Fruit fly (Drosophila melanogaster): ENCODE measurements around the gene CG5194.

Gene CG5194

DNA sequence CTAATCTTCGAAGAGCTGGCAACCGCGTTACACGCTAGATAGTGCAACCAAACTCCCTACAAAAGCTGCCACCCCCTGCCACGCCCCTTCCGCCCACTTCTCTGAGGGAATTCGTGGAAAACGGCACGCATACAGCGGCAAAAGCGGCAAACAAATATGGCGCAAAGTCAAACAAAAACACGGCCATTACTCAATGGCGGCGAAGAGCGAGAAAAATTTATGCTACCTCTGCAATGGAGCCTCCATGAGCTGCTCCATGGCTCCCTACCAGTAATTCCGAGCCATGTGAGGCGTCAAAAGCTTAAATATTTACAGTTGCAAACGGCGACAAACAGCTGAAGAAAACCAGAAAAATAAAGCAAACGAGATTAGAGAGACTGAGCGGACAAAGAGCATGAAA lies 15.1 kb upstream of the CG5194 start (continued):
- no peak for TF ChIP-seq dmrt99B (tag; optimal IDR thresholded peaks at IDR 0.05)
- TF ChIP-seq CG14860 (GFP tag; IDR thresholded peaks at IDR 0.05; ENCODE audit: partially characterized antibody) = no peak
- no peak for TF ChIP-seq Adf1 (GFP tag; IDR thresholded peaks at IDR 0.05)
- TF ChIP-seq CG18476 (GFP tag; optimal IDR thresholded peaks at IDR 0.05) = no peak
- TF ChIP-seq ci (GFP tag; IDR thresholded peaks at IDR 0.05) = 0 out of 3 replicates have a peak, but pooled peaks have one; percentile 37
- TF ChIP-seq Taf1 (GFP tag; IDR thresholded peaks at IDR 0.05) = no peak
- no peak for TF ChIP-seq nom (GFP tag; optimal IDR thresholded peaks at IDR 0.05)
- no peak for TF ChIP-seq ato (GFP tag; IDR thresholded peaks at IDR 0.05; ENCODE audit: partially characterized antibody)
- no peak for TF ChIP-seq dati (GFP tag; IDR thresholded peaks at IDR 0.05)
- TF ChIP-seq Nf-YB (GFP tag; optimal IDR thresholded peaks at IDR 0.05) = peak; percentile 57
- 0 out of 3 replicates have a peak, but pooled peaks have one; percentile 7 for TF ChIP-seq Optix (GFP tag; IDR thresholded peaks at IDR 0.05)
- no peak for TF ChIP-seq nerfin-2 (GFP tag; IDR thresholded peaks at IDR 0.05; ENCODE audit: partially characterized antibody)
- TF ChIP-seq CG2116 (GFP tag; optimal IDR thresholded peaks at IDR 0.05) = no peak
- TF ChIP-seq pum (GFP tag; optimal IDR thresholded peaks at IDR 0.05) = no peak
- no peak for TF ChIP-seq CG13894 (tag; optimal IDR thresholded peaks at IDR 0.05)
- no peak for TF ChIP-seq CG1602 (GFP tag; optimal IDR thresholded peaks at IDR 0.05)
- TF ChIP-seq sna (GFP tag; IDR thresholded peaks at IDR 0.05; ENCODE audit: partially characterized antibody) = no peak
- TF ChIP-seq CG3065 (GFP tag; optimal IDR thresholded peaks at IDR 0.05) = peak; percentile 2
- no peak for TF ChIP-seq bcd (GFP tag; optimal IDR thresholded peaks at IDR 0.05)
- no peak for TF ChIP-seq CG10979 (tag; optimal IDR thresholded peaks at IDR 0.05)
- TF ChIP-seq Doc3 (GFP tag; IDR thresholded peaks at IDR 0.05; ENCODE audit: partially characterized antibody) = no peak
- no peak for TF ChIP-seq CG31365 (tag; optimal IDR thresholded peaks at IDR 0.05)
- no peak for TF ChIP-seq NC2α (GFP tag; optimal IDR thresholded peaks at IDR 0.05)
- TF ChIP-seq CG30020 (tag; optimal IDR thresholded peaks at IDR 0.05) = no peak
- no peak for TF ChIP-seq CG16779 (GFP tag; IDR thresholded peaks at IDR 0.05)
- peak; percentile 30 for TF ChIP-seq HHEX (GFP tag; optimal IDR thresholded peaks at IDR 0.05)
- no peak for TF ChIP-seq CG13775 (GFP tag; optimal IDR thresholded peaks at IDR 0.05)
- no peak for TF ChIP-seq CG5180 (GFP tag; optimal IDR thresholded peaks at IDR 0.05)
- TF ChIP-seq Jarid2 (GFP tag; optimal IDR thresholded peaks at IDR 0.05) = peak; percentile 4
- TF ChIP-seq CG12659 (GFP tag; optimal IDR thresholded peaks at IDR 0.05) = no peak
- TF ChIP-seq ttk (GFP tag; IDR thresholded peaks at IDR 0.05) = no peak
- TF ChIP-seq CG4360 (GFP tag; IDR thresholded peaks at IDR 0.05) = no peak
- no peak for TF ChIP-seq CG2199 (GFP tag; IDR thresholded peaks at IDR 0.05)
- TF ChIP-seq eve (GFP tag; optimal IDR thresholded peaks at IDR 0.05) = no peak
- TF ChIP-seq ab (GFP tag; optimal IDR thresholded peaks at IDR 0.05) = no peak
- TF ChIP-seq CG17829 (tag; optimal IDR thresholded peaks at IDR 0.05) = no peak
- TF ChIP-seq tll (GFP tag; optimal IDR thresholded peaks at IDR 0.05) = no peak
- no peak for TF ChIP-seq CG8290 (GFP tag; optimal IDR thresholded peaks at IDR 0.05)
- no peak for TF ChIP-seq CG8290 (tag; optimal IDR thresholded peaks at IDR 0.05)
- no peak for TF ChIP-seq sr (GFP tag; IDR thresholded peaks at IDR 0.05)

DNA sequence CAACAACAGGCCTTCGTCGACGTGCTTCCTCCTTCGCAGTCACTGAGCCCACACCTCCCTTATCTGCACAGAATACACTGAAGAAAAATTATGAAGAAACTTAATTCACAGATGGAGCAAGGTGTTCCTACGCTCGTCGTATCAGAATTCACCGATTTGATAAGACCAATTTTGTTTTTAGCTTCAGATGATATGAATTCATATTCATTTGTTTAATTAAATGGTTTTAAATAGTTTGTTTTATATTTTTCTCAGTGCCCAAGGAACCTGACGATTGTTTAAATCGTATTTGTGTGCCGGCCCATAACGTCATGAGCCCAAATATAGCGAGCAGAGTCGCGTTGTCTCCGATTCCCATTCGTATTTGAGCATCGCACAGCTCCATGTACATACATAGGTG lies 14.0 kb upstream of the CG5194 start:
- TF ChIP-seq CG4424 (GFP tag; optimal IDR thresholded peaks at IDR 0.05) (peak; percentile 65), Side (GFP tag; optimal IDR thresholded peaks at IDR 0.05) (peak; percentile 64), slp2 (GFP tag; optimal IDR thresholded peaks at IDR 0.05) (peak; percentile 33), Mes4 (GFP tag; optimal IDR thresholded peaks at IDR 0.05) (peak; percentile 51), zfh2 (GFP tag; optimal IDR thresholded peaks at IDR 0.05) (peak; percentile 6), TFAM (GFP tag; optimal IDR thresholded peaks at IDR 0.05) (no peak), CG18262 (tag; optimal IDR thresholded peaks at IDR 0.05) (peak; percentile 86), bigmax (GFP tag; optimal IDR thresholded peaks at IDR 0.05) (no peak), Bteb2 (GFP tag; optimal IDR thresholded peaks at IDR 0.05) (peak; percentile 2), Taf1 (GFP tag; IDR thresholded peaks at IDR 0.05) (no peak), otp (GFP tag; IDR thresholded peaks at IDR 0.05) (peak; percentile 29; the same call in 1 of the 3 replicates), kni (GFP tag; optimal IDR thresholded peaks at IDR 0.05) (no peak), gro (GFP tag; optimal IDR thresholded peaks at IDR 0.05) (no peak), ssp (GFP tag; IDR thresholded peaks at IDR 0.05) (peak; percentile 34; the same call in 1 of the 2 replicates), bab2 (GFP tag; optimal IDR thresholded peaks at IDR 0.05) (peak; percentile 59)

Measured in whole organism, embryonic.